Worm (Caenorhabditis elegans) whole organism, L3 larva: ENCODE data around the gene col-126.

Experiments used
- ama-1 ChIP-seq: fragments of 150-350 bp; optimal IDR thresholded peaks from 2 replicates; lab custom pipeline; 2018
- ceh-9 ChIP-seq: sonication (generic microtip); optimal IDR thresholded peaks from 2 replicates; lab custom pipeline; 2018; ENCODE audit warnings: missing biosample characterization, missing genetic modification characterization
- fos-1 ChIP-seq: fragments of 150-350 bp; optimal IDR thresholded peaks from 2 replicates; lab custom pipeline; 2014; ENCODE audit warnings: missing biosample characterization, missing genetic modification characterization
- mdl-1 ChIP-seq: fragments of 150-350 bp; optimal IDR thresholded peaks from 2 replicates; lab custom pipeline; 2014; ENCODE audit warnings: missing biosample characterization, missing genetic modification characterization
- nhr-12 ChIP-seq: fragments of 150-350 bp; optimal IDR thresholded peaks from 2 replicates; lab custom pipeline; 2014; ENCODE audit warnings: missing biosample characterization, missing genetic modification characterization
- nhr-237 ChIP-seq: fragments of 150-350 bp; optimal IDR thresholded peaks from 2 replicates; lab custom pipeline; 2014; ENCODE audit warnings: missing biosample characterization, missing genetic modification characterization
- nhr-25 ChIP-seq: sonication (generic microtip); optimal IDR thresholded peaks from 2 replicates; lab custom pipeline; 2017; ENCODE audit warnings: missing biosample characterization, missing genetic modification characterization
- nhr-28 ChIP-seq: fragments of 150-350 bp; optimal IDR thresholded peaks from 2 replicates; lab custom pipeline; 2014; ENCODE audit warnings: missing biosample characterization, missing genetic modification characterization
- pqm-1 ChIP-seq: fragments of 150-350 bp; optimal IDR thresholded peaks from 2 replicates; lab custom pipeline; 2017; ENCODE audit warnings: missing biosample characterization, missing genetic modification characterization, inconsistent platforms
- sea-2 ChIP-seq: fragments of 150-350 bp; sonication (generic microtip); optimal IDR thresholded peaks from 4 replicates; lab custom pipeline; 2014; ENCODE audit warnings: missing biosample characterization, missing genetic modification reagents, missing genetic modification characterization
- unc-39 ChIP-seq: sonication (generic microtip); optimal IDR thresholded peaks from 4 replicates; lab custom pipeline; 2017; ENCODE audit warnings: missing biosample characterization, missing genetic modification characterization
- unc-62 ChIP-seq: fragments of 150-350 bp; sonication (generic microtip); optimal IDR thresholded peaks from 4 replicates; lab custom pipeline; 2014; ENCODE audit warnings: missing biosample characterization, missing genetic modification reagents, missing genetic modification characterization
- ztf-11 ChIP-seq: fragments of 150-350 bp; optimal IDR thresholded peaks from 2 replicates; lab custom pipeline; 2014; ENCODE audit warnings: missing biosample characterization, missing genetic modification characterization
- ztf-4 ChIP-seq: fragments of 150-350 bp; optimal IDR thresholded peaks from 2 replicates; lab custom pipeline; 2014; ENCODE audit warnings: missing biosample characterization, missing genetic modification characterization

DNA sequence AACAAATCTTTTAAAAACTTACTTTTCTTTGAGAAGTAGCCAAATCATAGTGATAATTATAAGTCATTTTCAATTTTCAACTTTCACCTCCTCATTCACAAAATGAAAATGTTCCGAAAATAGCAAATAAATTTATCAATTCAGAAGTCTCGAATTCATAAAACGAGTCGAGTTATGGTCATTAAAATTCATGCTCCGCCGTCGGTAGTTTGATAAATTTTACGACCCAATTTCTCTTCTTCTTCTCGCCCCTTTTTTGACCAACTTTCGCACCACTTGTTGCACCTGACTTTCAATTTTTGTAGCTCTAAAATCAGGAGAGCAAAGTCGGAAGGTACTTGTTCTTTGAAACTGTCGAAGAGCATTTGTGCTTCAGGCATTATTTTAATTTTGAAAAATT, 33.1 kb upstream of the col-126 start, which contains the start of gene best-7:
- no peak for TF ChIP-seq fos-1
- no peak for TF ChIP-seq mdl-1
- TF ChIP-seq unc-62 = no peak
- peak; percentile 11 for TF ChIP-seq pqm-1 (tag; lab: Kevin White, UChicago)
- TF ChIP-seq ceh-9 (tag; lab: Kevin White, UChicago) = no peak
- TF ChIP-seq nhr-25 (tag; lab: Kevin White, UChicago) = no peak
- no peak for TF ChIP-seq ztf-11
- no peak for TF ChIP-seq ama-1 (lab: Kevin White, UChicago)
- TF ChIP-seq nhr-28 (tag; lab: Kevin White, UChicago) = no peak
- TF ChIP-seq sea-2 (GFP tag; lab: Kevin White, UChicago) = no peak
- TF ChIP-seq ztf-4 (tag; lab: Kevin White, UChicago) = no peak
- TF ChIP-seq nhr-237 (tag; lab: Kevin White, UChicago) = no peak
- TF ChIP-seq unc-39 (tag; lab: Kevin White, UChicago) = no peak
- TF ChIP-seq nhr-12 = no peak
